Fruit fly (Drosophila melanogaster) Kc167 (cell line): ENCODE results near the gene Fst.
"Not testable (repeated sequence)": the region's sequence is repeated elsewhere in the genome, so short reads cannot be mapped to it uniquely, and the experiment has no call there.

Experiments used
- Myc ChIP-seq: fragments of >200 bp; optimal IDR thresholded peaks from 2 replicates; lab custom pipeline; 2017; ENCODE audit warnings: missing external identifiers
- Sin3A ChIP-seq: fragments of >200 bp; optimal IDR thresholded peaks from 2 replicates; lab custom pipeline; 2018; ENCODE audit warnings: missing external identifiers
- h ChIP-seq: fragments of >200 bp; optimal IDR thresholded peaks from 3 replicates; lab custom pipeline; 2018; ENCODE audit warnings: missing external identifiers
- insv ChIP-seq: fragments of >200 bp; optimal IDR thresholded peaks from 3 replicates; lab custom pipeline; 2018; ENCODE audit warnings: missing external identifiers
- psq ChIP-seq: fragments of >200 bp; optimal IDR thresholded peaks from 2 replicates; lab custom pipeline; 2017; ENCODE audit warnings: missing external identifiers
- ttk ChIP-seq: sonication (Bioruptor generic); optimal IDR thresholded peaks from 2 replicates; lab custom pipeline; 2017; ENCODE audit warnings: missing external identifiers

The Fst gene

DNA sequence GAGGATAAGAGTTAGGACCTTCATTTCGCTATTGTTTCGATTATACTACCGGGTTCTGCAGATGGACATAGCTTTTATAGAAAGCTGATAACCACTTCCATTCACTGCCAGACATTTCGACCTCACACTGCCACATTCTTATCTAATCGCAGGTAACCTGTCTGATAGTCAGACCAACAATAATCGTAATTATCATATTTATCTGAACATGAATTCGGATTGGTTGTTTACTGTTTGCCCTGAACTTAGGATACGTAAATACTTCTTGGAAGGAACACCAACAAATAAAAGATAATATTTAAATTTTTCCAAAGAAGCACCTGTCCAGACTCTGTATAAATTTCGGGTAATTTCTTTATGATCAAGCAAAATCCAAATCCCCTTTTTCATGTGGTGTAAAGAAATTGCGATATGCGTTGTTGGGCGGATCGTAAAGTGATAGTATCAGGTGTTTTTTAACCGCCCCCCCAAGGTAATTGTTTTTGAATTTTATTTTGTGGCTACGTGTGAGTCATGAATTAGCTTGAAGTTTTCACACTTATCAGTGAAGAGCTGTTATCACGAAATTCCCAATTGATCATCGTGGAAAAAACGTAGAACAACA lies at the start of gene Fst:
TSS of gene Fst (minus strand) at position 51 of the 604 bp plus-strand sequence.
- no peak for TF ChIP-seq Sin3A (lab: Kevin White, UChicago)
- TF ChIP-seq Myc (lab: Kevin White, UChicago): no peak
- TF ChIP-seq h: no peak

DNA sequence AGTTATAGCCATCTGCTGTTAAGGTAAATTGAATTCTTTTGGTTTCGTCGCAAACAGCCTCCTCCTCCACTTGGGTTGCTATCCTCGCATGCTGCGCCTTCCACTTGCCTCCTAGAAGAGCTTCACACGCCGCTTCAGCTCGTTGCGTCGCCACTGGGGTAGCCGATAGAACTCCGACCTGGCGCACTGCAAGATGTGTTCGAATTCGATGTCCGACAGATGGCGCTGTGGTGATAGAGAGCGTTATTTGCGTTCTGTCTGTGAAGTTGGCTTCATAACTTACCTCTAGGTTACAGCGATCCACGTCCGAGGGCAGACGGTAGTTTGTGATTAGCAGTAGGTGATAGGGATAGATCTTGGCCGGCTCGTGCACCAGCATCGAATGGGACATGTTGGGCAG lies 49.0 kb upstream of the Fst start:
- TF ChIP-seq Myc (lab: Kevin White, UChicago): no peak
- TF ChIP-seq ttk (lab: Kevin White, UChicago): no peak
- no peak for TF ChIP-seq Sin3A (lab: Kevin White, UChicago)
- TF ChIP-seq insv (lab: Kevin White, UChicago): no peak
- TF ChIP-seq h: no peak
- no peak for TF ChIP-seq psq (lab: Kevin White, UChicago)

DNA sequence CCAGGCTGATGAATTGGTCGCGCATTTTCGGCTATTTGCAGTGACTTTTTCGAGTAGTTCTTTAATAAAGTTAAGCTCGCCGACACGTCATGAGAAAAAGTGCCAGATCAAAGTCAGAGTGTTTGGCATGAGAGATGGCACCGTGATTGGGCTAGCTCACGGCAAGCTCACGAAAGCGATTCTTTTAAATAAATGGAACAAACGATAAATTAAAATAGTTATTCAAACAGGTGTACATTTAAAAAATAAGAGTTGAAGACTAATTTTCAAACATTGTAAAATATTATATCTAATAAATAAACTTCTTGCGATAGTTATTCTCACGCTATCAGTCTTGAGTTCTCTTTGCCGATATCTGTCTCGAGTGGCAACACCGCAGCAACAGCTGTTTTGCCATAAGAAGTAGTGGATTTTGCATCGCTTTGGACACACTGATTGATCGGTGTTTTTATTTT lies 46.7 kb upstream of the Fst start, which contains the start of the genes Unc-115b, p24-2 and CG32939:
TSS of gene Unc-115b (minus strand) at position 101 of the 455 bp plus-strand sequence.
TSS of gene p24-2 (minus strand) at position 120 of the 455 bp plus-strand sequence.
TSS of gene CG32939 (plus strand) at position 405 of the 455 bp plus-strand sequence.
- TF ChIP-seq Sin3A (lab: Kevin White, UChicago); h; Myc (lab: Kevin White, UChicago): not testable (repeated sequence)

DNA sequence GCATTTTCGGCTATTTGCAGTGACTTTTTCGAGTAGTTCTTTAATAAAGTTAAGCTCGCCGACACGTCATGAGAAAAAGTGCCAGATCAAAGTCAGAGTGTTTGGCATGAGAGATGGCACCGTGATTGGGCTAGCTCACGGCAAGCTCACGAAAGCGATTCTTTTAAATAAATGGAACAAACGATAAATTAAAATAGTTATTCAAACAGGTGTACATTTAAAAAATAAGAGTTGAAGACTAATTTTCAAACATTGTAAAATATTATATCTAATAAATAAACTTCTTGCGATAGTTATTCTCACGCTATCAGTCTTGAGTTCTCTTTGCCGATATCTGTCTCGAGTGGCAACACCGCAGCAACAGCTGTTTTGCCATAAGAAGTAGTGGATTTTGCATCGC lies 39.4 kb upstream of the Fst start, which contains the start of the genes eca and CG18542:
TSS of gene eca (minus strand) at position 101 of the 400 bp plus-strand sequence.
TSS of gene CG18542 (plus strand) at position 385 of the 400 bp plus-strand sequence.
- not testable (repeated sequence) for TF ChIP-seq ttk, Myc, psq (lab: Kevin White, UChicago)

DNA sequence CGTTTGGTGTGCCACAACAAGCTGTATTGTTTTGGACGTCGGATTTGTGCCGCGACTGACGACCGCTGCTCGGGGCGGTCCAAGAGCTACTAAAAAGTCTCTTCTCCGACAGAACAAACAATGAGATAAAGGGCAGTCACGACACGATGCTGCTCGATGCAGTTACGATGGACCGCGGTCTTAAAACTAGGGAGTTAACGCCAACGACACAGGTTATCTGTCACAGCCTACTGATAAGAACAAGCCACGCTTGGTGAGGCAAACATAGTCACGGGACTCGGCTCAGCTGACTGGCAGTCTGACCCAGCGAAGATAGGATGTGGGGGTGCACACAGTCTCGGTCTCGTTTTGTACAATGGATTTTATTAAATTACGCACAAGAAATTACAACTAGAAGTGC lies 38.2 kb upstream of the Fst start, which contains the start of gene CG9444:
TSS of gene CG9444 (minus strand) at position 140 of the 400 bp plus-strand sequence.
- TF ChIP-seq ttk (lab: Kevin White, UChicago) (no peak), psq (lab: Kevin White, UChicago) (no peak), insv (lab: Kevin White, UChicago) (no peak), Myc (lab: Kevin White, UChicago) (no peak), h (no peak), Sin3A (lab: Kevin White, UChicago) (no peak)

DNA sequence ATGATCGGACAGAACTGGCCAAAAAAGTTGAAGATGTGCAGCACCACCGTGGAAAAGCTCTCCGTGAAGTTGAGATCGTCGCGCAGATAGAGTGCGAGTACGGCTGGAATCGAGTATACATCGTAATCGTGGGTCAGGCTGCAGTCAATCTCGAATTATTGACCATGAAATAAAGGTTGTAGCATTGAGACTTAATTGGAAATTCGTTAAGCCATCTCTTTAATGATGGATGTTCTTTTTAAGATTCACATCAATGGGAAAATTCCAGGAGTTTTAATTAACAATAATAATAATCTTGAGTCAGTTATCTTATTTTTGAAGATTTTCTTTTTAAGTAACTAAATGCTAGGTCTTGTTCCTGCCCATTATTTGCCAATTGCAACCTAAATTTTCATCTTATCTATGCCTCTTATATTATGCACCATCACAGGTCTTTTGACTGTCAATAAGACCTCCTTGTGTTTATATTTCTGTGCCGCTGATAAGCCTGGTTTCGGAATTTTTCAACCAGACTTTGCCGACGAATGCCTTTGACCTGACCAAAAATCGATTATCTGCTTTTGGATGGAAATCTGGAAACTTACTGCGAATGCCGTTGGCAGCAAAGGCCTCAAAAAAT lies 37.2 kb upstream of the Fst start:
- TF ChIP-seq ttk (lab: Kevin White, UChicago) (no peak), psq (lab: Kevin White, UChicago) (no peak)

DNA sequence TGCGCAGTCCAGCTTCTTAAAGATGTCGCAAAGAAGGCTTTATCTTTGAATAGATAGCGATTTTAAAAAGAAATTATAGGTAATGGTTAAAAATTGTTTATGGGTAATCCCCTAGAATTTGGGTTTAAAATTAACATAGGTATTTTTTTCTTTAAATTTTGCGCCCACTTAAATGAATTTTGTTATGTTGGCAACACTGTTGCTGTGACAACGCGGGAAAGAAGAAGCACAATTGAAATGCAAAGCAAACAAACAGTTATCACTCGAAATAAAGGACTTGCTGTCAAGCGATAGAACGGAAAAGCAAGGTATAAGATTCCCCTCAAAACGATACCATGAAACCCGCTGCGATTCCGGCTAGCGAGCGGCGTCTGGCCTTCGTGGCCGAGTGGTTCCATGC lies 33.8 kb upstream of the Fst start, which contains the start of gene nmdyn-D7:
TSS of gene nmdyn-D7 (plus strand) at position 194 of the 400 bp plus-strand sequence.
- no peak for TF ChIP-seq ttk (lab: Kevin White, UChicago)
- TF ChIP-seq Sin3A (lab: Kevin White, UChicago): no peak
- TF ChIP-seq insv (lab: Kevin White, UChicago): no peak
- no peak for TF ChIP-seq psq (lab: Kevin White, UChicago)
- TF ChIP-seq Myc (lab: Kevin White, UChicago): no peak
- no peak for TF ChIP-seq h

DNA sequence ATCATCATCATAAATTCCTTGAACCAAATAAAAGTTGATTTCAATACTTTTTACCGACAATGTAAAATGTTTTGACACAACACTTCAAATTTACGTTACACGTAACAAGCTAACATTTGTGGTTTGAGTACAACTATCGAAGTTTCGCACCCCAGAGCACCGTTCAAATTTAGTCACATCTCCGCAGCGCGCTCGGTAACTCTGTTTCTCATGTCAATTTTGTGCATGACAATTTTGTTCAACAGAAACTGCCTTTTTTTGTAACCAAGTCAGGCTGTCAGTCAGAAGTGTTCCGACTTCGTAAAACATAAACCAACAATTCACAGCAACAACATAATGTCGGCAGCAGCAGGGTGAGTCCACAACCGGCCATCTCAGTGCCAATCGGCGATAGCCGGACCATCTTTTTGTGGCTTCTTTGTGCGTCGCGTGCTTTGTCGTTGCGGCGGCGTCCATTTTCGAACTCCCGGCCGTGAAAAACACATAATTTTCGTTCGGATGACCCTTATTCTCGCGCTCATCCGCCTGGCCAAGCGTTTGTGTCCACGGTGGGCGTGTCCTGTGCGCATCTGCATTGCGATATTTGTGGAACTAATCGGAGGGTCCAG lies 31.9 kb upstream of the Fst start, which contains the start of gene p23:
TSS of gene p23 (plus strand) at position 194 of the 608 bp plus-strand sequence.
- TF ChIP-seq Sin3A (lab: Kevin White, UChicago) (no peak), psq (lab: Kevin White, UChicago) (no peak), insv (lab: Kevin White, UChicago) (no peak), h (no peak), Myc (lab: Kevin White, UChicago) (no peak), ttk (lab: Kevin White, UChicago) (no peak)

DNA sequence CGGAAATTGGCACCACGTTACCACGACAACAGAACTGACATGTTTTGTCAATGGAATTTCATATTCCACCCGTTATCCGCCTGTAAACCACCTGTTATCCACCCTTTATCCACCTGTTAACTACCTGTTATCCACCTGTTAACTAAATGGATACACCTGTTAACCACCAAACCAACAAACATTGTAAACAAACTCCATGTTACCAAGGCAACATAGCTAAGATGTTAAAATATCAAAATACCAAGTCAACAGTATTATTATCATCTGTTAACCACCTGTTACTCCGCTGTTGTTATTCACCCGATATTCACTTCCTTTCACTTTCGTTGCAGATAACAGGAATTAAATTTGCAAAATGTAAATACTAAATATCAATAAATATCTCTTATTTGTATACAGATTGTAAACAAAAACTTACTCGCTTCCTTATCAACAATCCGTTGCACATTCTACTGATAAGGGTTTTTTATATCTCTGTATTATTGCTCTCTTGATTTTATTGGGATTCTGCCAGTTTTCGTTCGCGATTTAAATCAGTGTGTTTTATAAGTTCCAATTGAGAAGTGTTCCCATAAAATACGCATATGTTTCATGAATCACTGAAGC lies 29.1 kb upstream of the Fst start, which contains the start of gene Nepl12:
TSS of gene Nepl12 (plus strand) at position 556 of the 606 bp plus-strand sequence.
- TF ChIP-seq insv (lab: Kevin White, UChicago) (no peak), Sin3A (lab: Kevin White, UChicago) (no peak), ttk (lab: Kevin White, UChicago) (no peak), Myc (lab: Kevin White, UChicago) (no peak), psq (lab: Kevin White, UChicago) (no peak), h (no peak)

DNA sequence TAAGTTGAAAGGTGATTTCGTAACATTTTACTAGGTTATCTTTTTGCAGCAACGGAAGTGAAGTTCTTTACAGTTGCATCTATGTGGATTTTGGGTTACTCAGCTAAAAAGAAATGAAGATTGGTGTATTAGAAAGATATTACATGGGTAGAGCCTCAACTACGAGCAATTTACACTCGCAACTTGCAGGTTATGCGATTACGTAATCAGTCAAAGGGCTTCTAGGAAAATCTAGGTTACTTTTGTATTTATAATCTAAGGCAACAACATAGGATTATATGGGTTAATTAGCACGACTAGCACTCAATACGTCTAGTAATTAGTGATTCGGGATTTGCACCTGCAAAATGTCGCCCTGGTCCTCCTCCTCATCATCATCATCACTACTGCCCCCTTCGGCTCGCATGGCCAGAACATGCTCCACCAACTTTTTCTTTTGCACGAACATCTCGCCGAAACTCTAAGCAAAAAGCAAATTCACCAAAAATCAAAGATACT lies 28.3 kb upstream of the Fst start, which contains the start of gene Dhc1:
TSS of gene Dhc1 (minus strand) at position 448 of the 498 bp plus-strand sequence.
- TF ChIP-seq Sin3A (lab: Kevin White, UChicago) (no peak), ttk (lab: Kevin White, UChicago) (no peak), Myc (lab: Kevin White, UChicago) (no peak), psq (lab: Kevin White, UChicago) (no peak), insv (lab: Kevin White, UChicago) (no peak), h (no peak)

DNA sequence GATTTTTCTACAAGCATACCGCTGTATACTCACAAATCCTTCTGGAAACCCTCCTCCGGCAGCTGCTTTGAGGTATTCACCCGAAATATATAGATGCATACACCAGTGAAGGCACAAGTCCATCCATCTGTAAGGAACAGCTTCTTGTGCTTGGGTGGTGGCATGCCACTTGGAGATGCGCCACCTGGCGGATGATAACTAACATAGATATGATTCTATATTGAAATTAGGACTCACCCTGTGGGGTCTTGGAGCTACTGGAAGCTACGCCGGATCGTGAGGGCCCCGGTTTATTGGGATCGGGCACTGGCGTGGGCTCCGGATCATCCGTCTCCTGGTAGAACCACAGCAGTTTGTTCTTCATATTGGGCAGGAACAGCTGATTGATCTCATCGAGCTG lies 27.3 kb upstream of the Fst start:
- no peak for TF ChIP-seq Myc (lab: Kevin White, UChicago)
- no peak for TF ChIP-seq psq (lab: Kevin White, UChicago)
- TF ChIP-seq ttk (lab: Kevin White, UChicago): no peak
- no peak for TF ChIP-seq Sin3A (lab: Kevin White, UChicago)
- no peak for TF ChIP-seq h
- TF ChIP-seq insv (lab: Kevin White, UChicago): no peak
